Fruit fly (Drosophila melanogaster) whole organism, pupa: ENCODE results near the gene RpS10a.

Experiments used
- CG10348 ChIP-seq: fragments of 200-800 bp; sonication (Bioruptor generic); IDR thresholded peaks from 2 replicates; pipeline ENCODE4 v1.3.6; 2022; ENCODE audit warnings: missing biosample characterization, missing genetic modification characterization
- CG14655 ChIP-seq: fragments of 200-800 bp; sonication (Bioruptor generic); optimal IDR thresholded peaks from 3 replicates; lab custom pipeline; 2017; ENCODE audit warnings: mild to moderate bottlenecking, missing biosample characterization, missing genetic modification reagents, missing genetic modification characterization
- CG34367 ChIP-seq: fragments of 200-800 bp; sonication (Bioruptor generic); optimal IDR thresholded peaks from 2 replicates; lab custom pipeline; 2018; ENCODE audit warnings: missing biosample characterization, mild to moderate bottlenecking, missing genetic modification characterization
- CG8301 ChIP-seq: fragments of 200-800 bp; sonication (Bioruptor generic); optimal IDR thresholded peaks from 2 replicates; lab custom pipeline; 2018; ENCODE audit warnings: missing biosample characterization, mild to moderate bottlenecking, missing genetic modification characterization
- EcR ChIP-seq: fragments of 200-800 bp; sonication (Bioruptor generic); optimal IDR thresholded peaks from 3 replicates; lab custom pipeline; 2019; ENCODE audit warnings: missing biosample characterization, missing genetic modification characterization, mild to moderate bottlenecking, moderate library complexity, missing genetic modification reagents
- Pif1A ChIP-seq: fragments of 200-800 bp; sonication (Bioruptor generic); optimal IDR thresholded peaks from 3 replicates; lab custom pipeline; 2016; ENCODE audit warnings: missing biosample characterization, missing genetic modification characterization
- fd96Ca ChIP-seq: fragments of 200-800 bp; sonication (Bioruptor generic); IDR thresholded peaks from 3 replicates; pipeline ENCODE4 v1.3.6; 2022; ENCODE audit warnings: missing biosample characterization, missing genetic modification characterization

DNA sequence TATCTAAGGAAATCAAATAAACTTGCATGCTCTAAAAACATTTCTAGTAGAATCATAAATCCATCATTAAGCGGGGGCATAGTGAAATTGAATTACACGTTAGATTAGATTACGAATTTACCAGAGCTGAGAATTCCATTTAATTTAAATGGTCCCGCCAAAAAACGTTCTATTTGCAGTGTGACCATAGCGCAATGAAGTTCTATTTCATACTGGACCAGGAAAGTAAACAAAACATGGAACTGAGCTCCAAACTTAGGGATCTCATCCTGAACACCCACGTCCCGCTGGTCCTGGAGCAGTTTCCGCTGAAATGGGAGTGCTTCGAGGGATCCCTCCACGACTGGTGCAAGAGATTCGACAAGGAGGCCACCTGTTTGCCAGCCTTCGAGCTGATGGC is 42.5 kb downstream of the RpS10a start, which contains the start of gene HSPBAP1:
- TF ChIP-seq Pif1A (no peak), CG34367 (no peak), fd96Ca (GFP tag; lab: Robert Waterston, UW) (no peak), CG8301 (tag; lab: Kevin White, UChicago) (no peak), CG14655 (GFP tag; lab: Kevin White, UChicago) (no peak), CG10348 (GFP tag; lab: Robert Waterston, UW) (no peak), EcR (GFP tag; lab: Kevin White, UChicago) (no peak)
